In genomic region chr3L:457384-457783, dm6 we compare ENCODE assay signal across 3 fruit fly cellular contexts.
TF ChIP-seq lines count a peak whose summit lies in the region.

No protein-coding gene starts in this region.

- no peak for TF ChIP-seq CTCF in whole organism, embryonic (GFP tag; optimal IDR thresholded peaks at IDR 0.05; lab: Kevin White, UChicago)

TF ChIP-seq in whole organism, embryonic, 481 proteins besides CTCF, POLR2A, EP300 and RAD21:
- no peak for TF ChIP-seq wor (GFP tag; IDR thresholded peaks at IDR 0.05; lab: Robert Waterston, UW)
- TF ChIP-seq sens-2 (GFP tag; IDR thresholded peaks at IDR 0.05; lab: Robert Waterston, UW) = no peak
- TF ChIP-seq CG2199 (GFP tag; IDR thresholded peaks at IDR 0.05; lab: Robert Waterston, UW) = peak; percentile 81; the same call in 2 of the 3 replicates
- no peak for TF ChIP-seq onecut (GFP tag; IDR thresholded peaks at IDR 0.05; lab: Robert Waterston, UW)
- peak; percentile 41; the same call in 1 of the 2 replicates for TF ChIP-seq CG4360 (GFP tag; IDR thresholded peaks at IDR 0.05; lab: Robert Waterston, UW)
- TF ChIP-seq CG4730 (GFP tag; IDR thresholded peaks at IDR 0.05; lab: Robert Waterston, UW) = 0 out of 2 replicates have a peak, but pooled peaks have one; percentile 11
- TF ChIP-seq CG12104 (GFP tag; optimal IDR thresholded peaks at IDR 0.05; lab: Kevin White, UChicago) = no peak
- peak; percentile 65 for TF ChIP-seq CG11504 (tag; optimal IDR thresholded peaks at IDR 0.05; lab: Kevin White, UChicago)
- TF ChIP-seq HLHmδ (GFP tag; optimal IDR thresholded peaks at IDR 0.05; lab: Kevin White, UChicago) = no peak
- TF ChIP-seq h (optimal IDR thresholded peaks at IDR 0.05; lab: Kevin White, UChicago) = no peak
TF ChIP-seq in whole organism, embryonic: peak in this region for 4.

TF ChIP-seq in whole organism, prepupa, 60 proteins besides CTCF, POLR2A, EP300 and RAD21:
- TF ChIP-seq Hr4 (GFP tag; optimal IDR thresholded peaks at IDR 0.05; lab: Kevin White, UChicago) (no peak), dsx (GFP tag; optimal IDR thresholded peaks at IDR 0.05; lab: Kevin White, UChicago; ENCODE audit: poor library complexity, severe bottlenecking) (no peak), Sox102F (GFP tag; optimal IDR thresholded peaks at IDR 0.05; lab: Kevin White, UChicago) (no peak), eg (GFP tag; IDR thresholded peaks at IDR 0.05; lab: Robert Waterston, UW) (0 out of 3 replicates have a peak, but pooled peaks have one; percentile 23), cyc (GFP tag; optimal IDR thresholded peaks at IDR 0.05; lab: Kevin White, UChicago) (no peak), Hr38 (GFP tag; optimal IDR thresholded peaks at IDR 0.05; lab: Kevin White, UChicago) (no peak)

TF ChIP-seq in whole organism, pupa, 21 proteins besides CTCF, POLR2A, EP300 and RAD21:
- TF ChIP-seq CG17806 (tag; optimal IDR thresholded peaks at IDR 0.05; lab: Kevin White, UChicago) (no peak), CG12605 (GFP tag; IDR thresholded peaks at IDR 0.05; lab: Robert Waterston, UW) (no peak), CG34367 (tag; optimal IDR thresholded peaks at IDR 0.05; lab: Kevin White, UChicago) (no peak), CG8159 (tag; optimal IDR thresholded peaks at IDR 0.05; lab: Kevin White, UChicago) (no peak), EcR (GFP tag; optimal IDR thresholded peaks at IDR 0.05; lab: Kevin White, UChicago) (no peak), Pif1A (GFP tag; optimal IDR thresholded peaks at IDR 0.05; lab: Kevin White, UChicago) (no peak), CG13204 (GFP tag; optimal IDR thresholded peaks at IDR 0.05; lab: Kevin White, UChicago) (no peak), CG14655 (GFP tag; optimal IDR thresholded peaks at IDR 0.05; lab: Kevin White, UChicago) (no peak), CG32121 (GFP tag; IDR thresholded peaks at IDR 0.05; lab: Robert Waterston, UW) (0 out of 2 replicates have a peak, but pooled peaks have one; percentile 8)
